Fruit fly (Drosophila melanogaster) whole organism, embryonic: ENCODE results near the gene CG44437.
A peak's percentile ranks its signal among the peaks of the same experiment; 100 is the strongest.
"Not testable (repeated sequence)": the region's sequence is repeated elsewhere in the genome, so short reads cannot be mapped to it uniquely, and the experiment has no call there.

Source experiments
- Ada2b ChIP-seq: fragments of 200-800 bp; sonication (Bioruptor generic); IDR thresholded peaks from 2 replicates; pipeline ENCODE4 v1.3.6; 2022; ENCODE audit warnings: missing biosample characterization, missing genetic modification characterization
- Aef1 ChIP-seq: fragments of 200-800 bp; sonication (Bioruptor generic); IDR thresholded peaks from 3 replicates; pipeline ENCODE4 v1.3.6; 2022; ENCODE audit warnings: missing biosample characterization, missing genetic modification characterization
- BEAF-32 ChIP-seq: fragments of 200-800 bp; sonication (Bioruptor generic); optimal IDR thresholded peaks from 3 replicates; lab custom pipeline; 2017; ENCODE audit warnings: missing biosample characterization, missing genetic modification characterization, mild to moderate bottlenecking, moderate library complexity, missing genetic modification reagents
- CG1024 ChIP-seq: fragments of 200-800 bp; sonication (Bioruptor generic); IDR thresholded peaks from 2 replicates; pipeline ENCODE4 v1.3.6; 2022; ENCODE audit warnings: missing biosample characterization, missing genetic modification characterization
- CG13287 ChIP-seq: fragments of 200-800 bp; sonication (Bioruptor generic); IDR thresholded peaks from 2 replicates; pipeline ENCODE4 v1.3.6; 2022; ENCODE audit warnings: missing biosample characterization, missing genetic modification characterization; ENCODE audit not compliant: partially characterized antibody
- CG14014 ChIP-seq: fragments of 200-800 bp; sonication (Bioruptor generic); IDR thresholded peaks from 2 replicates; pipeline ENCODE4 v1.3.6; 2022; ENCODE audit warnings: missing biosample characterization, missing genetic modification characterization
- CG14441 ChIP-seq: fragments of 200-800 bp; sonication (Bioruptor generic); IDR thresholded peaks from 2 replicates; pipeline ENCODE4 v1.3.6; 2022; ENCODE audit warnings: missing biosample characterization, missing genetic modification characterization
- CG16813 ChIP-seq: fragments of 200-800 bp; sonication (Bioruptor generic); IDR thresholded peaks from 3 replicates; pipeline ENCODE4 v1.3.6; 2022; ENCODE audit warnings: missing biosample characterization, missing genetic modification characterization; ENCODE audit not compliant: partially characterized antibody
- CG42726 ChIP-seq: fragments of 200-800 bp; sonication (Bioruptor generic); IDR thresholded peaks from 2 replicates; pipeline ENCODE4 v1.3.6; 2022; ENCODE audit warnings: missing biosample characterization, missing genetic modification characterization; ENCODE audit not compliant: partially characterized antibody
- CG6791 ChIP-seq: fragments of 200-800 bp; sonication (Bioruptor generic); IDR thresholded peaks from 3 replicates; pipeline ENCODE4 v1.3.6; 2022; ENCODE audit warnings: missing biosample characterization, missing genetic modification characterization; ENCODE audit not compliant: partially characterized antibody
- CG9932 ChIP-seq: fragments of 200-800 bp; sonication (Bioruptor generic); IDR thresholded peaks from 2 replicates; pipeline ENCODE4 v1.3.6; 2022; ENCODE audit warnings: missing biosample characterization, missing genetic modification characterization
- Dll ChIP-seq: fragments of 200-800 bp; sonication (Bioruptor generic); IDR thresholded peaks from 4 replicates; pipeline ENCODE4 v1.3.6; 2022; ENCODE audit warnings: missing biosample characterization, missing genetic modification characterization; ENCODE audit not compliant: partially characterized antibody
- Doc3 ChIP-seq: fragments of 200-800 bp; sonication (Bioruptor generic); IDR thresholded peaks from 3 replicates; pipeline ENCODE4 v1.3.6; 2022; ENCODE audit warnings: missing biosample characterization, missing genetic modification characterization; ENCODE audit not compliant: partially characterized antibody
- Dref ChIP-seq: fragments of 200-800 bp; sonication (Bioruptor generic); IDR thresholded peaks from 2 replicates; pipeline ENCODE4 v1.3.6; 2022; ENCODE audit warnings: missing biosample characterization, missing genetic modification characterization
- E2f1 ChIP-seq: fragments of 200-800 bp; sonication (Bioruptor generic); IDR thresholded peaks from 2 replicates; pipeline ENCODE4 v1.3.6; 2022; ENCODE audit warnings: missing biosample characterization, missing genetic modification characterization
- HLH3B ChIP-seq: fragments of 200-800 bp; sonication (Bioruptor generic); IDR thresholded peaks from 2 replicates; pipeline ENCODE4 v1.3.6; 2022; ENCODE audit warnings: missing biosample characterization, missing genetic modification characterization
- HLH4C ChIP-seq: fragments of 200-800 bp; sonication (Bioruptor generic); IDR thresholded peaks from 3 replicates; pipeline ENCODE4 v1.3.6; 2022; ENCODE audit warnings: missing biosample characterization, missing genetic modification characterization; ENCODE audit not compliant: partially characterized antibody
- MBD-R2 ChIP-seq: fragments of 200-800 bp; sonication (Bioruptor generic); IDR thresholded peaks from 2 replicates; pipeline ENCODE4 v1.3.6; 2022; ENCODE audit warnings: missing biosample characterization, missing genetic modification characterization
- Opbp ChIP-seq: fragments of 200-800 bp; sonication (Bioruptor generic); IDR thresholded peaks from 3 replicates; pipeline ENCODE4 v1.3.6; 2022; ENCODE audit warnings: missing biosample characterization, missing genetic modification characterization; ENCODE audit not compliant: partially characterized antibody
- Rfx ChIP-seq: fragments of 200-800 bp; sonication (Bioruptor generic); IDR thresholded peaks from 2 replicates; pipeline ENCODE4 v1.3.6; 2022; ENCODE audit warnings: missing biosample characterization, missing genetic modification characterization
- Rx ChIP-seq: fragments of 200-800 bp; sonication (Bioruptor generic); IDR thresholded peaks from 2 replicates; pipeline ENCODE4 v1.3.6; 2022; ENCODE audit warnings: missing biosample characterization, missing genetic modification characterization
- Scr ChIP-seq: fragments of 200-800 bp; sonication (Bioruptor generic); IDR thresholded peaks from 2 replicates; pipeline ENCODE4 v1.3.6; 2022; ENCODE audit warnings: missing biosample characterization, missing genetic modification characterization; ENCODE audit not compliant: partially characterized antibody
- amos ChIP-seq: fragments of 200-800 bp; sonication (Bioruptor generic); IDR thresholded peaks from 2 replicates; pipeline ENCODE4 v1.3.6; 2022; ENCODE audit warnings: missing biosample characterization, missing genetic modification characterization; ENCODE audit not compliant: partially characterized antibody
- bbx ChIP-seq: fragments of 200-800 bp; sonication (Bioruptor generic); IDR thresholded peaks from 2 replicates; pipeline ENCODE4 v1.3.6; 2022; ENCODE audit warnings: missing biosample characterization, missing genetic modification characterization; ENCODE audit not compliant: partially characterized antibody
- chinmo ChIP-seq: fragments of 200-800 bp; sonication (Bioruptor generic); IDR thresholded peaks from 4 replicates; pipeline ENCODE4 v1.3.6; 2022; ENCODE audit warnings: missing biosample characterization, missing genetic modification characterization; ENCODE audit not compliant: partially characterized antibody
- esg ChIP-seq: fragments of 200-800 bp; sonication (Bioruptor generic); conservative IDR thresholded peaks from 2 replicates; pipeline ENCODE4 v1.3.6; 2022; ENCODE audit warnings: missing biosample characterization, missing genetic modification characterization
- hbn ChIP-seq: fragments of 200-800 bp; sonication (Bioruptor generic); IDR thresholded peaks from 2 replicates; pipeline ENCODE4 v1.3.6; 2022; ENCODE audit warnings: missing biosample characterization, missing genetic modification characterization; ENCODE audit not compliant: partially characterized antibody
- hkb ChIP-seq, 2 experiments: fragments of 200-800 bp in 1 of 2; fragments of >200 bp in 1 of 2; sonication (Bioruptor generic) in 1 of 2; IDR thresholded peaks in 1 of 2; optimal IDR thresholded peaks in 1 of 2; 2 replicates each; pipeline versions ENCODE4 v1.3.6 to Lab custom; 2017 to 2022; ENCODE audit warnings: missing biosample characterization in 1 of 2, missing genetic modification characterization in 1 of 2
- inv ChIP-seq: fragments of 200-800 bp; sonication (Bioruptor generic); IDR thresholded peaks from 2 replicates; pipeline ENCODE4 v1.3.6; 2022; ENCODE audit warnings: missing biosample characterization, missing genetic modification characterization; ENCODE audit not compliant: partially characterized antibody
- onecut ChIP-seq: fragments of 200-800 bp; sonication (Bioruptor generic); IDR thresholded peaks from 2 replicates; pipeline ENCODE4 v1.3.6; 2022; ENCODE audit warnings: missing biosample characterization, missing genetic modification characterization
- prd ChIP-seq, 3 experiments: fragments of >200 bp in 2 of 3; fragments of 200-800 bp in 1 of 3; sonication (Bioruptor generic) in 1 of 3; optimal IDR thresholded peaks in 2 of 3; IDR thresholded peaks in 1 of 3; 2 replicates in 2 of 3; 3 replicates in 1 of 3; pipeline versions ENCODE4 v1.3.6 to Lab custom; 2017 to 2022; ENCODE audit warnings: missing biosample characterization in 1 of 3, missing genetic modification characterization in 1 of 3
- ranshi ChIP-seq: fragments of 200-800 bp; sonication (Bioruptor generic); IDR thresholded peaks from 2 replicates; pipeline ENCODE4 v1.3.6; 2022; ENCODE audit warnings: missing biosample characterization, missing genetic modification characterization
- row ChIP-seq: fragments of 200-800 bp; sonication (Bioruptor generic); IDR thresholded peaks from 3 replicates; pipeline ENCODE4 v1.3.6; 2022; ENCODE audit warnings: missing biosample characterization, missing genetic modification characterization
- sisA ChIP-seq: fragments of 200-800 bp; sonication (Bioruptor generic); IDR thresholded peaks from 2 replicates; pipeline ENCODE4 v1.3.6; 2022; ENCODE audit warnings: missing biosample characterization, missing genetic modification characterization
- sna ChIP-seq: fragments of 200-800 bp; sonication (Bioruptor generic); IDR thresholded peaks from 2 replicates; pipeline ENCODE4 v1.3.6; 2022; ENCODE audit warnings: missing biosample characterization, missing genetic modification characterization; ENCODE audit not compliant: partially characterized antibody
- ssp ChIP-seq: fragments of 200-800 bp; sonication (Bioruptor generic); IDR thresholded peaks from 2 replicates; pipeline ENCODE4 v1.3.6; 2022; ENCODE audit warnings: missing biosample characterization, missing genetic modification characterization
- unc-4 ChIP-seq: fragments of 200-800 bp; sonication (Bioruptor generic); IDR thresholded peaks from 2 replicates; pipeline ENCODE4 v1.3.6; 2022; ENCODE audit warnings: missing biosample characterization, missing genetic modification characterization; ENCODE audit not compliant: partially characterized antibody
- wor ChIP-seq: fragments of 200-800 bp; sonication (Bioruptor generic); IDR thresholded peaks from 2 replicates; pipeline ENCODE4 v1.3.6; 2022; ENCODE audit warnings: missing biosample characterization, missing genetic modification characterization

Gene CG44437

dm6 chrX:13184178-13184577, 17.9 kb downstream of the CG44437 start, which contains the start of gene CG32641 (continued):
- peak; percentile 38; the same call in 1 of the 2 replicates for TF ChIP-seq CG9932 (GFP tag; lab: Robert Waterston, UW)
- TF ChIP-seq inv, result peak; percentile 47; the same call in 1 of the 2 replicates
- TF ChIP-seq CG16813, result 0 out of 3 replicates have a peak, but pooled peaks have one; percentile 23

dm6 chrX:13177720-13178119, 24.3 kb downstream of the CG44437 start, which contains the start of gene CG32640:
Gene CG32640 (plus strand): TSS chrX:13178005.
- peak; percentile 40 for TF ChIP-seq Scr (GFP tag; lab: Robert Waterston, UW)
- peak; percentile 61 for TF ChIP-seq bbx (GFP tag; lab: Robert Waterston, UW)
- peak; percentile 40; the same call in 2 of the 3 replicates for TF ChIP-seq Doc3 (GFP tag; lab: Robert Waterston, UW)
- TF ChIP-seq unc-4 (GFP tag; lab: Robert Waterston, UW), result peak; percentile 51; the same call in 1 of the 2 replicates
- TF ChIP-seq CG14014 (GFP tag; lab: Robert Waterston, UW), result 0 out of 2 replicates have a peak, but pooled peaks have one; percentile 22
- TF ChIP-seq CG16813, result peak; percentile 63
- TF ChIP-seq HLH3B, result 0 out of 2 replicates have a peak, but pooled peaks have one; percentile 29
- not testable (repeated sequence) for TF ChIP-seq prd, hkb (optimal IDR thresholded peaks at IDR 0.05; lab: Kevin White, UChicago)
- 0 out of 3 replicates have a peak, but pooled peaks have one; percentile 10 for TF ChIP-seq prd (GFP tag; IDR thresholded peaks at IDR 0.05; lab: Robert Waterston, UW)
- 0 out of 2 replicates have a peak, but pooled peaks have one; percentile 25 for TF ChIP-seq CG14441 (GFP tag; lab: Robert Waterston, UW)
- TF ChIP-seq ranshi (GFP tag; lab: Robert Waterston, UW), result peak; percentile 22; the same call in 1 of the 2 replicates
- peak; percentile 39 for TF ChIP-seq onecut (GFP tag; lab: Robert Waterston, UW)
- peak; percentile 53 for TF ChIP-seq Rfx
- peak; percentile 44; the same call in 1 of the 2 replicates for TF ChIP-seq hbn (GFP tag; lab: Robert Waterston, UW)
- TF ChIP-seq CG13287 (GFP tag; lab: Robert Waterston, UW), result peak; percentile 54
- peak; percentile 57; the same call in 1 of the 2 replicates for TF ChIP-seq amos
- TF ChIP-seq Dll (GFP tag; lab: Robert Waterston, UW), result peak; percentile 56; the same call in 3 of the 4 replicates
- peak; percentile 45; the same call in 1 of the 3 replicates for TF ChIP-seq HLH4C
- peak; percentile 53; the same call in 1 of the 3 replicates for TF ChIP-seq Opbp (GFP tag; lab: Robert Waterston, UW)
- TF ChIP-seq chinmo, result 0 out of 4 replicates have a peak, but pooled peaks have one; percentile 22
- TF ChIP-seq inv, result peak; percentile 48; the same call in 1 of the 2 replicates
- TF ChIP-seq CG1024 (GFP tag; lab: Robert Waterston, UW), result peak; percentile 55; the same call in 1 of the 2 replicates
- TF ChIP-seq E2f1, result peak; percentile 13; the same call in 1 of the 2 replicates
- peak; percentile 61; the same call in 2 of the 3 replicates for TF ChIP-seq CG6791 (GFP tag; lab: Robert Waterston, UW)
- TF ChIP-seq sisA (GFP tag; lab: Robert Waterston, UW), result peak; percentile 49; the same call in 1 of the 2 replicates
- TF ChIP-seq Dref, result peak; percentile 48
- peak; percentile 27 for TF ChIP-seq BEAF-32 (GFP tag; lab: Kevin White, UChicago)
- TF ChIP-seq Rx (GFP tag; lab: Robert Waterston, UW), result peak; percentile 17; the same call in 1 of the 2 replicates
- peak; percentile 45; the same call in 1 of the 2 replicates for TF ChIP-seq MBD-R2
- TF ChIP-seq Aef1 (GFP tag; lab: Robert Waterston, UW), result peak; percentile 51; the same call in 1 of the 3 replicates
- peak; percentile 30; the same call in 1 of the 2 replicates for TF ChIP-seq ssp (GFP tag; lab: Robert Waterston, UW)
- peak; percentile 76 for TF ChIP-seq row
- 0 out of 2 replicates have a peak, but pooled peaks have one; percentile 11 for TF ChIP-seq Ada2b (GFP tag; lab: Robert Waterston, UW)
- peak; percentile 22; the same call in 1 of the 2 replicates for TF ChIP-seq hkb (GFP tag; IDR thresholded peaks at IDR 0.05; lab: Robert Waterston, UW)
- 0 out of 2 replicates have a peak, but pooled peaks have one; percentile 25 for TF ChIP-seq wor
- TF ChIP-seq sna (GFP tag; lab: Robert Waterston, UW), result 0 out of 2 replicates have a peak, but pooled peaks have one; percentile 33
- TF ChIP-seq esg (GFP tag; lab: Robert Waterston, UW), result 0 out of 2 replicates have a peak, but pooled peaks have one; percentile 32
- 0 out of 2 replicates have a peak, but pooled peaks have one; percentile 10 for TF ChIP-seq CG42726 (GFP tag; lab: Robert Waterston, UW)
